Fruit fly (Drosophila melanogaster): ENCODE data around the gene CG5412.

- TF ChIP-seq CG8478 (optimal IDR thresholded peaks at IDR 0.05) (no peak), CTCF (optimal IDR thresholded peaks at IDR 0.05) (no peak)
These were observed 22.6 kb upstream of the CG5412 start, which contains the start of gene att-ORFB for dm6 chr3R:20554300-20554699.

All from S2 (cell line).